Fruit fly (Drosophila melanogaster) whole organism, pupa: ENCODE measurements around the gene CG5139.

ENCODE experiments used
- CG10348 ChIP-seq: fragments of 200-800 bp; sonication (Bioruptor generic); IDR thresholded peaks from 2 replicates; pipeline ENCODE4 v1.3.6; 2022; ENCODE audit warnings: missing biosample characterization, missing genetic modification characterization
- CG13204 ChIP-seq: fragments of 200-800 bp; sonication (Bioruptor generic); optimal IDR thresholded peaks from 2 replicates; lab custom pipeline; 2018; ENCODE audit warnings: missing biosample characterization, mild to moderate bottlenecking, missing genetic modification characterization, moderate library complexity
- CG14655 ChIP-seq: fragments of 200-800 bp; sonication (Bioruptor generic); optimal IDR thresholded peaks from 3 replicates; lab custom pipeline; 2017; ENCODE audit warnings: mild to moderate bottlenecking, missing biosample characterization, missing genetic modification reagents, missing genetic modification characterization
- CG17806 ChIP-seq: fragments of 200-800 bp; sonication (Bioruptor generic); optimal IDR thresholded peaks from 2 replicates; lab custom pipeline; 2018; ENCODE audit warnings: missing biosample characterization, mild to moderate bottlenecking, missing genetic modification characterization, moderate library complexity
- CG32121 ChIP-seq: fragments of 200-800 bp; sonication (Bioruptor generic); IDR thresholded peaks from 2 replicates; pipeline ENCODE4 v1.3.6; 2022; ENCODE audit warnings: missing biosample characterization, missing genetic modification characterization
- CG9948 ChIP-seq: fragments of 200-800 bp; sonication (Bioruptor generic); optimal IDR thresholded peaks from 2 replicates; lab custom pipeline; 2018; ENCODE audit warnings: missing biosample characterization, mild to moderate bottlenecking, missing genetic modification characterization, moderate library complexity
- EcR ChIP-seq: fragments of 200-800 bp; sonication (Bioruptor generic); optimal IDR thresholded peaks from 3 replicates; lab custom pipeline; 2019; ENCODE audit warnings: missing biosample characterization, missing genetic modification characterization, mild to moderate bottlenecking, moderate library complexity, missing genetic modification reagents
- Ets98B ChIP-seq: fragments of 200-800 bp; sonication (Bioruptor generic); IDR thresholded peaks from 2 replicates; pipeline ENCODE4 v1.3.6; 2022; ENCODE audit warnings: missing biosample characterization, missing genetic modification characterization
- Pif1A ChIP-seq: fragments of 200-800 bp; sonication (Bioruptor generic); optimal IDR thresholded peaks from 3 replicates; lab custom pipeline; 2016; ENCODE audit warnings: missing biosample characterization, missing genetic modification characterization
- Pif1B ChIP-seq: fragments of 200-800 bp; sonication (Bioruptor generic); optimal IDR thresholded peaks from 3 replicates; lab custom pipeline; 2016; ENCODE audit warnings: missing biosample characterization, missing genetic modification characterization
- Snoo ChIP-seq: fragments of 200-800 bp; sonication (Bioruptor generic); optimal IDR thresholded peaks from 3 replicates; lab custom pipeline; 2017; ENCODE audit warnings: missing biosample characterization, mild to moderate bottlenecking, missing genetic modification characterization, inconsistent platforms
- rn ChIP-seq: fragments of 200-800 bp; sonication (Bioruptor generic); IDR thresholded peaks from 2 replicates; pipeline ENCODE4 v1.3.6; 2022; ENCODE audit warnings: missing biosample characterization, missing genetic modification characterization

DNA sequence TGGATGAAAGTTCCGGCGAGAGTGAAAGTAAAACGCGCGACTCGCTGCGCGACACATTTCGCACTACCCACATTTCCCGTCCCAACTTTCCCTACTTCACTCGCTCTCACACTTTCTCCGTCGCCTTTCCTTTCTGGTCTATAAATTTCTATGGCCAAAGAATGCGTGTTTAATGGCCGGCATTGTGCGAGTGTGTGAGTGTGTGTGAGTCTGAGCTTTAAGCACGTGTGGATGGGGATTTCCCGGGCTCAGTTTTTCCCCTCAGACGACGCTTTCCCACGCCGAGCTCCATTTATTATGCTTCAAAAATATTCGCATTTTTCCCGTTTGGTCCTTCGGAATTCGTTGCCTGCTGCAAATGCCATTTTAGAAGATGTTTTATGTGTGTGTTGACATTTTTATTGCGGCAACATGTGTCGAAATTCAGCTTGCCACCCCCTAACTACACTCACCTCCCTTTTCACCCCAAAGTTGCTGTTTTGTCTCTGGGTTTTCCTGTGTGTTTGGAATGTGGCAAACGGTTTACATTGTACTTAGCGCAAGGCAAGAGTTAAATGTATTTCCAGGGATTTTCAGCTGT lies 18.1 kb upstream of the CG5139 start:
- TF ChIP-seq CG32121 (GFP tag; lab: Robert Waterston, UW) (no peak), Ets98B (GFP tag; lab: Robert Waterston, UW) (no peak), rn (GFP tag; lab: Robert Waterston, UW) (no peak), Pif1A (GFP tag; lab: Kevin White, UChicago) (no peak), CG9948 (tag; lab: Kevin White, UChicago) (no peak), CG14655 (GFP tag; lab: Kevin White, UChicago) (no peak), CG13204 (GFP tag; lab: Kevin White, UChicago) (no peak), EcR (GFP tag; lab: Kevin White, UChicago) (no peak), Pif1B (no peak), CG17806 (tag; lab: Kevin White, UChicago) (no peak), Snoo (tag; lab: Kevin White, UChicago) (no peak), CG10348 (GFP tag; lab: Robert Waterston, UW) (no peak)
